Worm (Caenorhabditis elegans): Measurements from ENCODE around the gene tbc-9.

- TF ChIP-seq fkh-10 (GFP tag; optimal IDR thresholded peaks at IDR 0.05) (no peak), zip-4 (GFP tag; optimal IDR thresholded peaks at IDR 0.05) (no peak), skn-1 (tag; optimal IDR thresholded peaks at IDR 0.05) (no peak), ceh-82 (tag; optimal IDR thresholded peaks at IDR 0.05) (no peak), unc-62 (GFP tag; optimal IDR thresholded peaks at IDR 0.05) (no peak), ztf-11 (tag; optimal IDR thresholded peaks at IDR 0.05) (no peak), hlh-17 (GFP tag; optimal IDR thresholded peaks at IDR 0.05; ENCODE audit: borderline replicate concordance) (no peak), alr-1 (tag; optimal IDR thresholded peaks at IDR 0.05; ENCODE audit: borderline replicate concordance) (no peak)
These were observed 73.4 kb downstream of the tbc-9 start, which contains the start of gene K09B11.4 for ce11 chrIV:13429240-13429639.
